Worm (Caenorhabditis elegans): ENCODE measurements around the gene grl-15.

The grl-15 gene

DNA sequence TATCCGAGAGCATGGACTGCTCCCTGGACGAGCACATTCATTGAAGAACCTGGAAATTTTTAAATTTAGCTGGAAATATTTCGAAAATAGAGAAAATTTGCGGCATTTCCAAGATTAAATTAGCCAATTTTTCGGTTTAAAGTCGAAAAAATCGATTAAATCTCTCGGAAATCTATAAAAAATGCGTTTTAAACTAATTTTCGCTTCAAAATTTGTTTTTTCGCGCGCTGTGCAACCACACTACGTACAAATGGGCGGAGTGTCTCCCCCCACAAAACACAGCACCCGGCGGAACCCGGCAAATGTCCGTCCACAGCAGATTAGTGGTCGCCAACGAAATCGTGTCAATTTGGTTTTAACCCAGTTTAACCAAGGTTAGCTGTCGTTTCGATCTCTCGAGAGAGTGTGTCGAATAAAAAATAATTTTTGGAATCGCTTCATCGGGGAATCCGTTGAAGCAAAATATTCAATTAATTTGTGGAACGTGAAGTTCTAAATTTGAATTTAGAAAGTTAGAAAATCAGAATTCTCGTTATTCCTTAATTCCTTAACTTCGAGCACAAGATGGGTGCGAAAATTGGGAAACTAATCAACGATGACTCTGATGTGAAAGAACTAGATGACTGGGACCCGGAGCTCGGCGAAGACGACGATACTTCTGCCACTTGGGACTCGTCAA lies 14.4 kb upstream of the grl-15 start, which contains the start of the genes tim-1 and Y75B8A.23 (continued):
- TF ChIP-seq ets-4 (tag; optimal IDR thresholded peaks at IDR 0.05) (no peak), K02D7.2 (tag; optimal IDR thresholded peaks at IDR 0.05) (no peak)

DNA sequence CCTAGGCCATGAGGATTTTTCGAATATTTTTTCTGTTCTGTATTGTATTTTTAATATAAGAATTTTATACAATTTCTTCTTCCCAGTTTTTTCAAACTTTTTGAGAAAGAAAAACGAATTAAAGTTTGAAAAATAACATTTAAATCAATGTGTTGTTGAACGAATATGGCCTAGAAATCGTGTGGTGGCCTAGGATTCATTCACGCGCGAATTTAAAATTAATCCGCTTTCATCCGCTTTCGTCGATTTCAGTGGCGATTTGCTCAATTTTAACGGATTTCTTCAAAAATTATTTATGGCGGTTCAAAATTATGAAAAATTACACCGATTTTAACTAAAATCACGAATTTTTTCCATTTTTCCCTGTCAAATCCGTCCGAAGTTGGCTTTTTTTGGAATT lies 11.5 kb upstream of the grl-15 start:
- TF ChIP-seq elt-2 (tag; optimal IDR thresholded peaks at IDR 0.05) (no peak), ceh-6 (GFP tag; optimal IDR thresholded peaks at IDR 0.05) (no peak), ceh-30 (tag; optimal IDR thresholded peaks at IDR 0.05) (no peak), che-1 (tag; optimal IDR thresholded peaks at IDR 0.05) (no peak), gmeb-2 (tag; optimal IDR thresholded peaks at IDR 0.05) (no peak), ceh-9 (tag; optimal IDR thresholded peaks at IDR 0.05) (no peak), ama-1 (optimal IDR thresholded peaks at IDR 0.05) (no peak), pag-3 (tag; optimal IDR thresholded peaks at IDR 0.05; ENCODE audit: borderline replicate concordance) (no peak), nhr-11 (tag; optimal IDR thresholded peaks at IDR 0.05) (no peak), hlh-13 (GFP tag; optimal IDR thresholded peaks at IDR 0.05) (no peak), fkh-6 (tag; optimal IDR thresholded peaks at IDR 0.05) (no peak), fax-1 (tag; optimal IDR thresholded peaks at IDR 0.05) (no peak), hlh-30 (tag; optimal IDR thresholded peaks at IDR 0.05; ENCODE audit: insufficient read depth) (no peak), ceh-18 (tag; optimal IDR thresholded peaks at IDR 0.05) (no peak), ceh-31 (tag; optimal IDR thresholded peaks at IDR 0.05) (no peak)

DNA sequence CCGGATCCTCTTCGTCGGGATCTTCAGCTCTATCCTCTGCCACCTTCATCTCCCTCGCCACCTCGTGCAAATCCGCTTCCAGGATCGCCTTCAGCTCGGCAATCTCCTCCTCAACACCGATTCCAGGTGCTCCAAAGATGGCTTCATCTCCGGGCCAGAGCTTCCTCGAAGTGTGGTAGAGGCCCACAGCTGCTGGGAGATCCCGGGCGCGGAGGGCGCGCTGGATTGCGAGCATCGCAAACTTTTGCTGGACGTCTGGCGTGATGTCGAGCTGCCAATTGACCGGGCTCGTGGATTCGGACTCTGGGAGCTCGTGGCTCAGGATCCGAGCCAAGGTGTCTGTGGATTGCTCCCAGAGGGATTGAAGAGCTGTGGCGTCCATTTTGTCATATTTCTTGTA lies 9.8 kb upstream of the grl-15 start:
- TF ChIP-seq unc-86 (tag; optimal IDR thresholded peaks at IDR 0.05) (no peak), T23F11.4 (GFP tag; optimal IDR thresholded peaks at IDR 0.05) (no peak), ceh-19 (GFP tag; optimal IDR thresholded peaks at IDR 0.05) (no peak), mec-3 (tag; optimal IDR thresholded peaks at IDR 0.05; ENCODE audit: borderline replicate concordance) (peak; percentile 35), dve-1 (tag; optimal IDR thresholded peaks at IDR 0.05) (no peak)

DNA sequence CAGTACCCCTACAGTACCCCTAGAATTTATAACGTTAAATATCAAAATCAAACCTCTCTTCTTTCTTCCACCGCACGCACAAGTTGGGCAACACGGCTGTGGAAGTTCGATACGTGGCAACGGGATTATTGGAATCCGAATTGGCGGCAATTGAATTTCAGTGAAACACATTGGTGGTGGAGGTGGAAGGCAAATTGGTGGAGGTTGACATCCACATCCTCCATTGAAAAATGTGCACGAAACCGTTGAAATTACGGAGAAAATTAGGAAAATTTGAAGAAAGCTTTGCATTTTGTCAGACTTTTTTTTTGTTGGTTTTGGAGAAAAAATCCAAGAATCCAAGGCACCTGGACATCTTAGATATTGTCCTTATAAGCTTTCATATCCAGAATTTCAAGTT lies 455 bp downstream of the grl-15 start:
- TF ChIP-seq unc-86 (tag; optimal IDR thresholded peaks at IDR 0.05) = no peak
- no peak for TF ChIP-seq dve-1 (tag; optimal IDR thresholded peaks at IDR 0.05)
- no peak for TF ChIP-seq ceh-18 (tag; optimal IDR thresholded peaks at IDR 0.05)
- TF ChIP-seq pat-9 (tag; optimal IDR thresholded peaks at IDR 0.05) = no peak
- no peak for TF ChIP-seq K02D7.2 (tag; optimal IDR thresholded peaks at IDR 0.05)
- TF ChIP-seq F13H6.1 (tag; optimal IDR thresholded peaks at IDR 0.05) = no peak
- TF ChIP-seq nhr-11 (tag; optimal IDR thresholded peaks at IDR 0.05) = no peak
- TF ChIP-seq T23F11.4 (GFP tag; optimal IDR thresholded peaks at IDR 0.05) = no peak
- no peak for TF ChIP-seq C38D4.7 (GFP tag; optimal IDR thresholded peaks at IDR 0.05)
- TF ChIP-seq ceh-45 (GFP tag; IDR thresholded peaks at IDR 0.05) = no peak
- no peak for TF ChIP-seq ceh-6 (GFP tag; optimal IDR thresholded peaks at IDR 0.05)
- TF ChIP-seq pros-1 (tag; optimal IDR thresholded peaks at IDR 0.05) = no peak
- no peak for TF ChIP-seq pqm-1 (tag; optimal IDR thresholded peaks at IDR 0.05)
- no peak for TF ChIP-seq tbx-7 (tag; optimal IDR thresholded peaks at IDR 0.05)

DNA sequence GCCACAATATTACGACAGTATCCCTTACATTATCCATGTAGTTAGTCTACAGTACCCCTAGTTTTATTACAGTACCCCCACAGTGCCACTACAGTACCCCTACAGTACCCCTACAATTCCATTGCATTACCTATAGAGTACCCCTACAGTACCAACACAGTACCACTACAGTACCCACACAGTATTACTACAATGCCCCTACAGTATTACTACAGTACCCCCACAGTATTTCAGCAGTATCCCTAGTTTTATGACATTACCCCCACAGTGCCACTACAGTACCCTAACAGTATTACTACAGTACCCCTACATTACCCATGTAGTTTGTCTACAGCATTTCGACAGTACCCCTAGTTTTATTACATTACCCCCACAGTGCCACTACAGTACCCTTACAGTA lies 2.3 kb downstream of the grl-15 start:
- TF ChIP-seq sox-4 (tag; optimal IDR thresholded peaks at IDR 0.05) (no peak), sdc-2 (tag; optimal IDR thresholded peaks at IDR 0.05) (no peak), npax-4 (tag; optimal IDR thresholded peaks at IDR 0.05) (no peak), gmeb-2 (tag; optimal IDR thresholded peaks at IDR 0.05) (no peak), zip-5 (tag; optimal IDR thresholded peaks at IDR 0.05) (no peak), C08G9.2 (tag; optimal IDR thresholded peaks at IDR 0.05) (no peak), nfya-1 (tag; optimal IDR thresholded peaks at IDR 0.05) (no peak), ceh-34 (tag; optimal IDR thresholded peaks at IDR 0.05) (no peak), ztf-16 (tag; optimal IDR thresholded peaks at IDR 0.05) (no peak), T23F11.4 (GFP tag; optimal IDR thresholded peaks at IDR 0.05) (no peak), ref-2 (tag; optimal IDR thresholded peaks at IDR 0.05) (no peak), nhr-11 (tag; optimal IDR thresholded peaks at IDR 0.05) (no peak), ceh-18 (tag; optimal IDR thresholded peaks at IDR 0.05) (no peak), pat-9 (tag; optimal IDR thresholded peaks at IDR 0.05) (no peak), ahr-1 (tag; optimal IDR thresholded peaks at IDR 0.05) (no peak), che-1 (tag; optimal IDR thresholded peaks at IDR 0.05) (no peak), unc-55 (GFP tag; optimal IDR thresholded peaks at IDR 0.05) (no peak), mec-3 (tag; optimal IDR thresholded peaks at IDR 0.05; ENCODE audit: borderline replicate concordance) (no peak), pha-2 (tag; optimal IDR thresholded peaks at IDR 0.05) (no peak)

Measured in whole organism, late embryonic.